Fruit fly (Drosophila melanogaster): ENCODE results near the gene kraken.
A peak's percentile ranks its signal among the peaks of the same experiment; 100 is the strongest.

kraken gene

dm6 chr2L:850727-851257, 1.8 kb upstream of the kraken start, which contains the start of gene drongo:
Gene drongo (minus strand): TSS chr2L:851071.
- TF ChIP-seq Clk (GFP tag; optimal IDR thresholded peaks at IDR 0.05) (no peak), CG7101 (tag; optimal IDR thresholded peaks at IDR 0.05) (peak; percentile 62), pad (GFP tag; optimal IDR thresholded peaks at IDR 0.05) (no peak), Crg-1 (GFP tag; optimal IDR thresholded peaks at IDR 0.05) (no peak), CG14711 (tag; optimal IDR thresholded peaks at IDR 0.05) (peak; percentile 60), bab1 (GFP tag; optimal IDR thresholded peaks at IDR 0.05) (peak; percentile 66), CG5204 (GFP tag; optimal IDR thresholded peaks at IDR 0.05) (no peak), cnc (optimal IDR thresholded peaks at IDR 0.05) (no peak), tj (GFP tag; optimal IDR thresholded peaks at IDR 0.05) (peak; percentile 60), Mnt (GFP tag; optimal IDR thresholded peaks at IDR 0.05) (peak; percentile 75), toe (GFP tag; optimal IDR thresholded peaks at IDR 0.05) (no peak), cic (GFP tag; optimal IDR thresholded peaks at IDR 0.05) (peak; percentile 27), CG33017 (tag; optimal IDR thresholded peaks at IDR 0.05) (peak; percentile 26), CG12768 (GFP tag; optimal IDR thresholded peaks at IDR 0.05) (peak; percentile 23), CG7045 (GFP tag; optimal IDR thresholded peaks at IDR 0.05) (peak; percentile 2), CG1620 (GFP tag; optimal IDR thresholded peaks at IDR 0.05) (peak; percentile 55), kay (GFP tag; ENCODE audit: borderline replicate concordance) (no peak), Hr96 (GFP tag; optimal IDR thresholded peaks at IDR 0.05) (peak; percentile 16), ovo (GFP tag; optimal IDR thresholded peaks at IDR 0.05) (no peak), CG11617 (GFP tag; optimal IDR thresholded peaks at IDR 0.05) (peak; percentile 14)

- peak; percentile 71 for TF ChIP-seq ovo (GFP tag; optimal IDR thresholded peaks at IDR 0.05)
- TF ChIP-seq kay (GFP tag; ENCODE audit: borderline replicate concordance), result no peak
- TF ChIP-seq CG12768 (GFP tag; optimal IDR thresholded peaks at IDR 0.05), result no peak
- TF ChIP-seq cnc (optimal IDR thresholded peaks at IDR 0.05), result no peak
- TF ChIP-seq Clk (GFP tag; optimal IDR thresholded peaks at IDR 0.05), result no peak
- TF ChIP-seq CG5204 (GFP tag; optimal IDR thresholded peaks at IDR 0.05), result no peak
- no peak for TF ChIP-seq CG11617 (GFP tag; optimal IDR thresholded peaks at IDR 0.05)
- peak; percentile 51 for TF ChIP-seq CG33017 (tag; optimal IDR thresholded peaks at IDR 0.05)
- TF ChIP-seq CG14711 (tag; optimal IDR thresholded peaks at IDR 0.05), result peak; percentile 31
- TF ChIP-seq Crg-1 (GFP tag; optimal IDR thresholded peaks at IDR 0.05), result peak; percentile 55
- TF ChIP-seq CG7045 (GFP tag; optimal IDR thresholded peaks at IDR 0.05), result no peak
- no peak for TF ChIP-seq tj (GFP tag; optimal IDR thresholded peaks at IDR 0.05)
- peak; percentile 64 for TF ChIP-seq CG7101 (tag; optimal IDR thresholded peaks at IDR 0.05)
- no peak for TF ChIP-seq Mnt (GFP tag; optimal IDR thresholded peaks at IDR 0.05)
- peak; percentile 9 for TF ChIP-seq CG1620 (GFP tag; optimal IDR thresholded peaks at IDR 0.05)
- peak; percentile 10 for TF ChIP-seq pad (GFP tag; optimal IDR thresholded peaks at IDR 0.05)
- TF ChIP-seq bab1 (GFP tag; optimal IDR thresholded peaks at IDR 0.05), result peak; percentile 21
- TF ChIP-seq Hr96 (GFP tag; optimal IDR thresholded peaks at IDR 0.05), result peak; percentile 21
- TF ChIP-seq toe (GFP tag; optimal IDR thresholded peaks at IDR 0.05), result peak; percentile 42
- no peak for TF ChIP-seq cic (GFP tag; optimal IDR thresholded peaks at IDR 0.05)
Observed at dm6 chr2L:855052-855547, 2.5 kb downstream of the kraken start, which contains the start of gene CG13949. Gene CG13949 (plus strand): TSS chr2L:855337.

- TF ChIP-seq CG1620 (GFP tag; optimal IDR thresholded peaks at IDR 0.05) (no peak), Crg-1 (GFP tag; optimal IDR thresholded peaks at IDR 0.05) (peak; percentile 58), CG11617 (GFP tag; optimal IDR thresholded peaks at IDR 0.05) (no peak), CG7101 (tag; optimal IDR thresholded peaks at IDR 0.05) (peak; percentile 18), cic (GFP tag; optimal IDR thresholded peaks at IDR 0.05) (peak; percentile 13)
Observed at dm6 chr2L:856001-856400, 3.4 kb downstream of the kraken start.

- no peak for TF ChIP-seq Hr96 (GFP tag; optimal IDR thresholded peaks at IDR 0.05)
- no peak for TF ChIP-seq CG7045 (GFP tag; optimal IDR thresholded peaks at IDR 0.05)
- peak; percentile 79 for TF ChIP-seq CG33017 (tag; optimal IDR thresholded peaks at IDR 0.05)
- TF ChIP-seq CG14711 (tag; optimal IDR thresholded peaks at IDR 0.05), result peak; percentile 49
- peak; percentile 57 for TF ChIP-seq CG7101 (tag; optimal IDR thresholded peaks at IDR 0.05)
- no peak for TF ChIP-seq CG1620 (GFP tag; optimal IDR thresholded peaks at IDR 0.05)
- no peak for TF ChIP-seq CG11617 (GFP tag; optimal IDR thresholded peaks at IDR 0.05)
- no peak for TF ChIP-seq ovo (GFP tag; optimal IDR thresholded peaks at IDR 0.05)
- no peak for TF ChIP-seq bab1 (GFP tag; optimal IDR thresholded peaks at IDR 0.05)
- peak; percentile 10 for TF ChIP-seq Mnt (GFP tag; optimal IDR thresholded peaks at IDR 0.05)
- no peak for TF ChIP-seq tj (GFP tag; optimal IDR thresholded peaks at IDR 0.05)
- TF ChIP-seq CG5204 (GFP tag; optimal IDR thresholded peaks at IDR 0.05), result no peak
- no peak for TF ChIP-seq Clk (GFP tag; optimal IDR thresholded peaks at IDR 0.05)
- TF ChIP-seq kay (GFP tag; ENCODE audit: borderline replicate concordance), result no peak
- TF ChIP-seq cnc (optimal IDR thresholded peaks at IDR 0.05), result no peak
- no peak for TF ChIP-seq Crg-1 (GFP tag; optimal IDR thresholded peaks at IDR 0.05)
- TF ChIP-seq cic (GFP tag; optimal IDR thresholded peaks at IDR 0.05), result no peak
- no peak for TF ChIP-seq CG12768 (GFP tag; optimal IDR thresholded peaks at IDR 0.05)
- TF ChIP-seq pad (GFP tag; optimal IDR thresholded peaks at IDR 0.05), result no peak
- no peak for TF ChIP-seq toe (GFP tag; optimal IDR thresholded peaks at IDR 0.05)
Observed at dm6 chr2L:856690-857488, 4.3 kb downstream of the kraken start.

- TF ChIP-seq Clk (GFP tag; optimal IDR thresholded peaks at IDR 0.05), result no peak
- TF ChIP-seq Mnt (GFP tag; optimal IDR thresholded peaks at IDR 0.05), result peak; percentile 29
- no peak for TF ChIP-seq bab1 (GFP tag; optimal IDR thresholded peaks at IDR 0.05)
- TF ChIP-seq cic (GFP tag; optimal IDR thresholded peaks at IDR 0.05), result no peak
- TF ChIP-seq CG11617 (GFP tag; optimal IDR thresholded peaks at IDR 0.05), result peak; percentile 32
- peak; percentile 35 for TF ChIP-seq CG14711 (tag; optimal IDR thresholded peaks at IDR 0.05)
- no peak for TF ChIP-seq CG5204 (GFP tag; optimal IDR thresholded peaks at IDR 0.05)
- TF ChIP-seq CG1620 (GFP tag; optimal IDR thresholded peaks at IDR 0.05), result no peak
- TF ChIP-seq CG7101 (tag; optimal IDR thresholded peaks at IDR 0.05), result peak; percentile 50
- peak; percentile 10 for TF ChIP-seq pad (GFP tag; optimal IDR thresholded peaks at IDR 0.05)
- no peak for TF ChIP-seq Hr96 (GFP tag; optimal IDR thresholded peaks at IDR 0.05)
- no peak for TF ChIP-seq tj (GFP tag; optimal IDR thresholded peaks at IDR 0.05)
- TF ChIP-seq Crg-1 (GFP tag; optimal IDR thresholded peaks at IDR 0.05), result peak; percentile 26
- no peak for TF ChIP-seq kay (GFP tag; ENCODE audit: borderline replicate concordance)
- no peak for TF ChIP-seq CG12768 (GFP tag; optimal IDR thresholded peaks at IDR 0.05)
- TF ChIP-seq CG33017 (tag; optimal IDR thresholded peaks at IDR 0.05), result peak; percentile 68
- TF ChIP-seq cnc (optimal IDR thresholded peaks at IDR 0.05), result no peak
- TF ChIP-seq CG7045 (GFP tag; optimal IDR thresholded peaks at IDR 0.05), result no peak
- TF ChIP-seq ovo (GFP tag; optimal IDR thresholded peaks at IDR 0.05), result no peak
- TF ChIP-seq toe (GFP tag; optimal IDR thresholded peaks at IDR 0.05), result no peak
Observed at dm6 chr2L:857897-858517, 5.4 kb downstream of the kraken start.

Data from whole organism, adult.